Worm (Caenorhabditis elegans): ENCODE data around the gene srt-41.

- no peak for TF ChIP-seq dao-5 (tag; optimal IDR thresholded peaks at IDR 0.05)
- no peak for TF ChIP-seq him-1 (tag; optimal IDR thresholded peaks at IDR 0.05)
- TF ChIP-seq W03F9.2 (tag; optimal IDR thresholded peaks at IDR 0.05), result no peak
These were observed 13.4 kb downstream of the srt-41 start for ce11 chrV:1789495-1789894.

Data from whole organism, L4/young adult.